Fruit fly (Drosophila melanogaster) whole organism, prepupa: ENCODE results near the gene zfh1.

Source experiments
- CG15336 ChIP-seq: fragments of 200-800 bp; sonication (Bioruptor generic); IDR thresholded peaks from 2 replicates; pipeline ENCODE4 v1.3.6; 2022; ENCODE audit warnings: missing biosample characterization, missing genetic modification characterization
- CG1621 ChIP-seq: fragments of 200-800 bp; sonication (Bioruptor generic); optimal IDR thresholded peaks from 3 replicates; lab custom pipeline; 2018; ENCODE audit warnings: missing biosample characterization, mild to moderate bottlenecking, missing genetic modification characterization
- CG3032 ChIP-seq: fragments of 200-800 bp; optimal IDR thresholded peaks from 2 replicates; lab custom pipeline; 2019; ENCODE audit warnings: missing biosample characterization, mild to moderate bottlenecking, missing genetic modification characterization, moderate library complexity
- CG32006 ChIP-seq: fragments of 200-800 bp; sonication (Bioruptor generic); optimal IDR thresholded peaks from 3 replicates; lab custom pipeline; 2017; ENCODE audit warnings: missing biosample characterization, mild to moderate bottlenecking, missing genetic modification characterization
- CG34406 ChIP-seq: fragments of 200-800 bp; sonication (Bioruptor generic); optimal IDR thresholded peaks from 3 replicates; lab custom pipeline; 2016; ENCODE audit warnings: missing biosample characterization, missing genetic modification characterization
- CG6163 ChIP-seq: fragments of 200-800 bp; sonication (Bioruptor generic); IDR thresholded peaks from 3 replicates; pipeline ENCODE4 v1.3.6; 2022; ENCODE audit warnings: missing biosample characterization, missing genetic modification characterization
- CG6792 ChIP-seq: fragments of 200-800 bp; sonication (Bioruptor generic); optimal IDR thresholded peaks from 3 replicates; lab custom pipeline; 2016; ENCODE audit warnings: missing biosample characterization, missing genetic modification characterization
- achi ChIP-seq: fragments of 200-800 bp; sonication (Bioruptor generic); optimal IDR thresholded peaks from 3 replicates; lab custom pipeline; 2016; ENCODE audit warnings: missing biosample characterization, missing genetic modification characterization
- dsx ChIP-seq: fragments of 200-800 bp; optimal IDR thresholded peaks from 3 replicates; lab custom pipeline; 2019; ENCODE audit warnings: missing biosample characterization, mild to moderate bottlenecking, missing genetic modification characterization, moderate library complexity; ENCODE audit not compliant: poor library complexity, severe bottlenecking
- fd85E ChIP-seq: fragments of 200-800 bp; sonication (Bioruptor generic); optimal IDR thresholded peaks from 3 replicates; lab custom pipeline; 2016; ENCODE audit warnings: missing biosample characterization, missing genetic modification characterization

DNA sequence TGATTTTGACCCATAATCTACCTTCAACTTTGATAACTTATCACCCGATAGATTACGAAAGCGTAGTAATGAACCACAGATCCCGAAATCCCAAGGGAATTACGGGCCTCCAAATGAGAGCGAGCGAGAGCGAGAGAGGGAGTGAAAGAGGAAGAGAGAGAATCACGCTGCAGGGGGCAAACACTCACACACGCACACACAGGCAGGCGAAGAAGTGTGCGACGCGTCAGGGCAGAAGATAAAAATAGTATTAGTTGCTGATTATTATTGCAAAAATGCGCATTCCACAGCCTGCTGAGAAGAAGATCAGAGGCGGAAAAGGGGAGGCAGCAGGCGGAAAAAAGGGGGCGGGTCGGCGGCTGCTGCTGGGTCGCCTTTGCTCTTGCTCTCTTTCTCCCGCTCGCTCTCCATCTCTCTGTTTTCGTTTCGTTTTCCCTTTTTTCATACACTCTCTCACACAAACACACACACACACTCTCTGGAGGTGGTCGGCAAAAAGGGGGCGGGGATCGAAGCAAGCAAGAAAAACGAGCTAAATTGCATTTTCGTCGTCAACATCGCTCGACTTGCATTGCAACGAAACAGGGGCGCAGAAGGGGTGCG lies 37.6 kb downstream of the zfh1 start:
- TF ChIP-seq fd85E (GFP tag; lab: Kevin White, UChicago): no peak
- no peak for TF ChIP-seq CG15336 (GFP tag; lab: Robert Waterston, UW)
- TF ChIP-seq achi: no peak
- no peak for TF ChIP-seq CG34406
- TF ChIP-seq CG6792 (GFP tag; lab: Kevin White, UChicago): no peak
- TF ChIP-seq CG6163 (GFP tag; lab: Robert Waterston, UW): 0 out of 3 replicates have a peak, but pooled peaks have one; percentile 22
- TF ChIP-seq CG3032 (tag; lab: Kevin White, UChicago): no peak
- TF ChIP-seq CG1621 (tag; lab: Kevin White, UChicago): no peak
- TF ChIP-seq CG32006 (GFP tag; lab: Kevin White, UChicago): no peak
- TF ChIP-seq dsx (GFP tag; lab: Kevin White, UChicago): no peak
